Fruit fly (Drosophila melanogaster): ENCODE data around the gene CG11294.

DNA sequence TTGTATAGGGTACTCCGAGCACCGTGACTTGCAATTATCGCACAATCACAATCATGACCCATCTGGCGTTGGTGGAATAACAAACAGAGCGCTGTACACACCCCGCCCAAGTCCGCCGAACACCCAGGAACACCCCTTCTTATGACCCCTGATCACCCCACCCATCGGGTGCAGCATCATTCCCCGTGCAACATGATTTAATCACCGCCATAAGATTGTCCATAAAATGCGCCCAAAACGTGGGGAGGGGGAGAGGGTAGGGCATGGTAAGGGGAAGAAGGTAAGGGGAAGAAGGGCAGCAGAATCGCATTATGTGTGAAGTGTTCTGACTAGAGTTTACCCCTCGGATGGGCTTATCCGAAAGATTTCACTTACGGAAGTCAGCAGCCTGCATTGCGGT lies 33.1 kb downstream of the CG11294 start:
- no peak for TF ChIP-seq toe (GFP tag; optimal IDR thresholded peaks at IDR 0.05)
- no peak for TF ChIP-seq CG12768 (GFP tag; optimal IDR thresholded peaks at IDR 0.05)
- no peak for TF ChIP-seq tj (GFP tag; optimal IDR thresholded peaks at IDR 0.05)
- TF ChIP-seq kay (GFP tag; ENCODE audit: borderline replicate concordance) = no peak
- TF ChIP-seq CG33017 (tag; optimal IDR thresholded peaks at IDR 0.05) = no peak
- TF ChIP-seq Clk (GFP tag; optimal IDR thresholded peaks at IDR 0.05) = no peak
- TF ChIP-seq cnc (optimal IDR thresholded peaks at IDR 0.05) = no peak

Measured in whole organism, adult.